Fruit fly (Drosophila melanogaster): ENCODE results near the gene Sgs8.

The Sgs8 gene

dm6 chr3L:11554338-11554737 is 45.1 kb upstream of the Sgs8 start (continued):
- TF ChIP-seq CG10979 (tag; optimal IDR thresholded peaks at IDR 0.05) (peak; percentile 96), nmo (GFP tag; optimal IDR thresholded peaks at IDR 0.05) (peak; percentile 89), Ssrp (tag; optimal IDR thresholded peaks at IDR 0.05) (peak; percentile 88), CG12659 (GFP tag; optimal IDR thresholded peaks at IDR 0.05) (peak; percentile 72), p53 (GFP tag; optimal IDR thresholded peaks at IDR 0.05) (peak; percentile 9), al (GFP tag; IDR thresholded peaks at IDR 0.05) (no peak), CG7963 (GFP tag; IDR thresholded peaks at IDR 0.05; ENCODE audit: partially characterized antibody) (no peak), Pdp1 (GFP tag; optimal IDR thresholded peaks at IDR 0.05) (peak; percentile 57 to 78), CG2202 (tag; optimal IDR thresholded peaks at IDR 0.05) (peak; percentile 93), tna (GFP tag; IDR thresholded peaks at IDR 0.05; ENCODE audit: partially characterized antibody) (no peak), CG5953 (GFP tag; IDR thresholded peaks at IDR 0.05) (no peak), luna (GFP tag; optimal IDR thresholded peaks at IDR 0.05) (no peak), tap (tag; optimal IDR thresholded peaks at IDR 0.05) (peak; percentile 78), CG32532 (GFP tag; IDR thresholded peaks at IDR 0.05) (peak; percentile 56; the same call in 1 of the 2 replicates), HLHmδ (GFP tag; optimal IDR thresholded peaks at IDR 0.05) (no peak), lab (GFP tag; optimal IDR thresholded peaks at IDR 0.05) (peak; percentile 71), sna (GFP tag; IDR thresholded peaks at IDR 0.05; ENCODE audit: partially characterized antibody) (no peak), prd (optimal IDR thresholded peaks at IDR 0.05) (no peak), prd (GFP tag; IDR thresholded peaks at IDR 0.05) (peak; percentile 92), CG3995 (GFP tag; optimal IDR thresholded peaks at IDR 0.05) (no peak), CrebB (tag; optimal IDR thresholded peaks at IDR 0.05) (peak; percentile 40), CG7745 (tag; optimal IDR thresholded peaks at IDR 0.05) (peak; percentile 65), CG15269 (tag; optimal IDR thresholded peaks at IDR 0.05) (peak; percentile 70), Gug (GFP tag; IDR thresholded peaks at IDR 0.05) (peak; percentile 63; the same call in 3 of the 4 replicates), usp (GFP tag; optimal IDR thresholded peaks at IDR 0.05) (no peak), CG8290 (GFP tag; optimal IDR thresholded peaks at IDR 0.05) (peak; percentile 87), CG8290 (tag; optimal IDR thresholded peaks at IDR 0.05) (peak; percentile 48 to 67), CG13624 (GFP tag; optimal IDR thresholded peaks at IDR 0.05) (peak; percentile 48), D19A (tag; optimal IDR thresholded peaks at IDR 0.05) (peak; percentile 89), CG18599 (GFP tag; optimal IDR thresholded peaks at IDR 0.05) (peak; percentile 77), CG4617 (GFP tag; optimal IDR thresholded peaks at IDR 0.05; ENCODE audit: borderline replicate concordance) (peak; percentile 60), tll (GFP tag; optimal IDR thresholded peaks at IDR 0.05) (peak in 1 of 2 experiments; percentile 53), wek (GFP tag; optimal IDR thresholded peaks at IDR 0.05) (peak; percentile 38), GATAe (GFP tag; conservative IDR thresholded peaks at IDR 0.05) (no peak), CG9876 (GFP tag; optimal IDR thresholded peaks at IDR 0.05) (no peak), sug (tag; optimal IDR thresholded peaks at IDR 0.05) (peak; percentile 11), Taf1 (GFP tag; IDR thresholded peaks at IDR 0.05) (no peak), nau (GFP tag; optimal IDR thresholded peaks at IDR 0.05) (peak; percentile 60), fd102C (GFP tag; optimal IDR thresholded peaks at IDR 0.05) (peak; percentile 76), CkIIα-i1 (GFP tag; IDR thresholded peaks at IDR 0.05) (no peak), bab2 (GFP tag; optimal IDR thresholded peaks at IDR 0.05) (peak; percentile 69), Fer3 (tag; optimal IDR thresholded peaks at IDR 0.05) (peak; percentile 64), CG9727 (GFP tag; optimal IDR thresholded peaks at IDR 0.05) (peak; percentile 95), CG8478 (optimal IDR thresholded peaks at IDR 0.05) (no peak), ac (GFP tag; optimal IDR thresholded peaks at IDR 0.05) (peak; percentile 98), CG8924 (tag; optimal IDR thresholded peaks at IDR 0.05) (peak; percentile 93), Doc2 (GFP tag; IDR thresholded peaks at IDR 0.05) (no peak), CG6654 (GFP tag; optimal IDR thresholded peaks at IDR 0.05) (peak; percentile 48), CG8944 (GFP tag; optimal IDR thresholded peaks at IDR 0.05) (peak; percentile 75), ems (GFP tag; optimal IDR thresholded peaks at IDR 0.05) (peak; percentile 82), slou (GFP tag; optimal IDR thresholded peaks at IDR 0.05) (peak; percentile 27)
